Fruit fly (Drosophila melanogaster) whole organism, embryonic: Measurements from ENCODE around the gene CG12974.

ENCODE experiments used
- CG6272 ChIP-seq: fragments of 200-800 bp; sonication (Bioruptor generic); IDR thresholded peaks from 2 replicates; pipeline ENCODE4 v1.3.6; 2022; ENCODE audit warnings: missing biosample characterization, missing genetic modification characterization
- slou ChIP-seq: fragments of 200-800 bp; sonication (Bioruptor generic); optimal IDR thresholded peaks from 3 replicates; lab custom pipeline; 2016; ENCODE audit warnings: missing biosample characterization, missing genetic modification characterization

DNA sequence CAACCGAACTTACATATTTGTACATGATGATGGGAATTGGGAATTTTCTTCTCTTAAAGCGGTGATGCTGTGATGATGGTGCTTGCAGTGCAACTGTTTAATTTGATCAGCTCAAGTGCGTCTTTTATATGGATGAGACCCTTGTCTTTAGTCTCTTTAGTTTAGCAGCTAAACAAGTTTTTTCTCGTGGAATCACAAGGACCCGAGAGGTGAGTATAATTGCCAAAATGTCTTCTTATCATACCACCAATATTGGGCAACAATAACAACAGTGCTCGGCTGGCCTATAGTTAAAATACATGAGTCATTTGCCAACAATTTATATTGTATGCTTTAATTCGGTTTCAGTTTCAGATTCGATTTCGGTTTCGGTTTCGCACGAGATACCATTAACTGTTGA, 11.9 kb upstream of the CG12974 start, which contains the start of gene Edg78E:
- no peak for TF ChIP-seq CG6272 (GFP tag; lab: Robert Waterston, UW)
- TF ChIP-seq slou (GFP tag; lab: Kevin White, UChicago), result no peak
